Worm (Caenorhabditis elegans) whole organism, L3 larva: ENCODE results near the gene T19H12.12.

Experiments used
- ZK546.5 ChIP-seq: sonication (generic microtip); optimal IDR thresholded peaks from 2 replicates; lab custom pipeline; 2017; ENCODE audit warnings: missing biosample characterization, missing genetic modification characterization
- ceh-16 ChIP-seq: sonication (generic microtip); optimal IDR thresholded peaks from 2 replicates; lab custom pipeline; 2017; ENCODE audit warnings: missing biosample characterization, missing genetic modification characterization
- ceh-28 ChIP-seq: fragments of 150-350 bp; optimal IDR thresholded peaks from 2 replicates; lab custom pipeline; 2014; ENCODE audit warnings: missing biosample characterization, missing genetic modification reagents, missing genetic modification characterization
- ceh-82 ChIP-seq: fragments of 150-350 bp; optimal IDR thresholded peaks from 2 replicates; lab custom pipeline; 2014; ENCODE audit warnings: missing biosample characterization, missing genetic modification characterization
- ceh-9 ChIP-seq: sonication (generic microtip); optimal IDR thresholded peaks from 2 replicates; lab custom pipeline; 2018; ENCODE audit warnings: missing biosample characterization, missing genetic modification characterization
- daf-12 ChIP-seq: fragments of 150-350 bp; optimal IDR thresholded peaks from 2 replicates; lab custom pipeline; 2014; ENCODE audit warnings: missing biosample characterization, missing genetic modification reagents, missing genetic modification characterization
- egl-5 ChIP-seq: fragments of 150-350 bp; optimal IDR thresholded peaks from 2 replicates; lab custom pipeline; 2017; ENCODE audit warnings: missing biosample characterization, missing genetic modification reagents, missing genetic modification characterization, inconsistent platforms
- elt-1 ChIP-seq: fragments of 150-350 bp; optimal IDR thresholded peaks from 2 replicates; lab custom pipeline; 2014; ENCODE audit warnings: missing biosample characterization, missing genetic modification characterization
- elt-2 ChIP-seq: sonication (generic microtip); optimal IDR thresholded peaks from 2 replicates; lab custom pipeline; 2016; ENCODE audit warnings: missing genetic modification reagents, mild to moderate bottlenecking, missing genetic modification characterization, missing compliant biosample characterization
- elt-3 ChIP-seq, 3 experiments: fragments of 150-350 bp in 1 of 3; sonication (generic microtip) in 2 of 3; optimal IDR thresholded peaks; 2 replicates in 2 of 3; 4 replicates in 1 of 3; lab custom pipeline; 2014 to 2017; ENCODE audit warnings: missing biosample characterization in 3 of 3, missing genetic modification characterization in 3 of 3
- eor-1 ChIP-seq, 2 experiments: fragments of 150-350 bp; optimal IDR thresholded peaks; 2 replicates each; lab custom pipeline; 2014 to 2018; ENCODE audit warnings: missing biosample characterization in 2 of 2, missing genetic modification characterization in 2 of 2
- fkh-10 ChIP-seq: sonication (generic microtip); optimal IDR thresholded peaks from 2 replicates; lab custom pipeline; 2017; ENCODE audit warnings: missing biosample characterization, missing genetic modification reagents, missing genetic modification characterization
- fkh-2 ChIP-seq: fragments of 150-350 bp; optimal IDR thresholded peaks from 2 replicates; lab custom pipeline; 2014; ENCODE audit warnings: missing biosample characterization, missing genetic modification reagents, missing genetic modification characterization
- fos-1 ChIP-seq: fragments of 150-350 bp; optimal IDR thresholded peaks from 2 replicates; lab custom pipeline; 2014; ENCODE audit warnings: missing biosample characterization, missing genetic modification characterization
- jun-1 ChIP-seq: fragments of 150-350 bp; optimal IDR thresholded peaks from 2 replicates; lab custom pipeline; 2014; ENCODE audit warnings: missing biosample characterization, missing genetic modification reagents, missing genetic modification characterization
- lin-15B ChIP-seq: fragments of 150-350 bp; optimal IDR thresholded peaks from 2 replicates; lab custom pipeline; 2014; ENCODE audit warnings: missing biosample characterization, missing genetic modification characterization
- mdl-1 ChIP-seq: fragments of 150-350 bp; optimal IDR thresholded peaks from 2 replicates; lab custom pipeline; 2014; ENCODE audit warnings: missing biosample characterization, missing genetic modification characterization
- mml-1 ChIP-seq: fragments of 150-350 bp; sonication (generic microtip); optimal IDR thresholded peaks from 3 replicates; lab custom pipeline; 2014; ENCODE audit warnings: missing biosample characterization, missing genetic modification characterization
- nhr-12 ChIP-seq: fragments of 150-350 bp; optimal IDR thresholded peaks from 2 replicates; lab custom pipeline; 2014; ENCODE audit warnings: missing biosample characterization, missing genetic modification characterization
- nhr-23 ChIP-seq: fragments of 150-350 bp; optimal IDR thresholded peaks from 2 replicates; lab custom pipeline; 2014; ENCODE audit warnings: missing biosample characterization, missing genetic modification reagents, missing genetic modification characterization
- nhr-237 ChIP-seq: fragments of 150-350 bp; optimal IDR thresholded peaks from 2 replicates; lab custom pipeline; 2014; ENCODE audit warnings: missing biosample characterization, missing genetic modification characterization
- nhr-25 ChIP-seq: sonication (generic microtip); optimal IDR thresholded peaks from 2 replicates; lab custom pipeline; 2017; ENCODE audit warnings: missing biosample characterization, missing genetic modification characterization
- nhr-28 ChIP-seq: fragments of 150-350 bp; optimal IDR thresholded peaks from 2 replicates; lab custom pipeline; 2014; ENCODE audit warnings: missing biosample characterization, missing genetic modification characterization
- nhr-43 ChIP-seq: sonication (generic microtip); optimal IDR thresholded peaks from 2 replicates; lab custom pipeline; 2016; ENCODE audit warnings: mild to moderate bottlenecking, missing genetic modification characterization, missing compliant biosample characterization; ENCODE audit not compliant: poor library complexity, severe bottlenecking
- nhr-67 ChIP-seq: fragments of 150-350 bp; optimal IDR thresholded peaks from 2 replicates; lab custom pipeline; 2014; ENCODE audit warnings: missing biosample characterization, missing genetic modification characterization
- nhr-76 ChIP-seq: fragments of 150-350 bp; sonication (generic microtip); optimal IDR thresholded peaks from 5 replicates; lab custom pipeline; 2014; ENCODE audit warnings: missing biosample characterization, missing genetic modification characterization
- pha-4 ChIP-seq: fragments of 150-350 bp; optimal IDR thresholded peaks from 2 replicates; lab custom pipeline; 2014; ENCODE audit warnings: missing biosample characterization, missing genetic modification reagents, missing genetic modification characterization
- pqm-1 ChIP-seq: fragments of 150-350 bp; optimal IDR thresholded peaks from 2 replicates; lab custom pipeline; 2017; ENCODE audit warnings: missing biosample characterization, missing genetic modification characterization, inconsistent platforms
- skn-1 ChIP-seq: fragments of 150-350 bp; optimal IDR thresholded peaks from 2 replicates; lab custom pipeline; 2014; ENCODE audit warnings: missing biosample characterization, missing genetic modification characterization
- snpc-4 ChIP-seq: fragments of 150-350 bp; optimal IDR thresholded peaks from 2 replicates; lab custom pipeline; 2014; ENCODE audit warnings: missing biosample characterization, missing genetic modification characterization
- unc-39 ChIP-seq: sonication (generic microtip); optimal IDR thresholded peaks from 4 replicates; lab custom pipeline; 2017; ENCODE audit warnings: missing biosample characterization, missing genetic modification characterization
- zag-1 ChIP-seq: fragments of 150-350 bp; optimal IDR thresholded peaks from 2 replicates; lab custom pipeline; 2014; ENCODE audit warnings: missing biosample characterization, missing genetic modification characterization
- ztf-11 ChIP-seq: fragments of 150-350 bp; optimal IDR thresholded peaks from 2 replicates; lab custom pipeline; 2014; ENCODE audit warnings: missing biosample characterization, missing genetic modification characterization
- ztf-4 ChIP-seq: fragments of 150-350 bp; optimal IDR thresholded peaks from 2 replicates; lab custom pipeline; 2014; ENCODE audit warnings: missing biosample characterization, missing genetic modification characterization

T19H12.12 gene

DNA sequence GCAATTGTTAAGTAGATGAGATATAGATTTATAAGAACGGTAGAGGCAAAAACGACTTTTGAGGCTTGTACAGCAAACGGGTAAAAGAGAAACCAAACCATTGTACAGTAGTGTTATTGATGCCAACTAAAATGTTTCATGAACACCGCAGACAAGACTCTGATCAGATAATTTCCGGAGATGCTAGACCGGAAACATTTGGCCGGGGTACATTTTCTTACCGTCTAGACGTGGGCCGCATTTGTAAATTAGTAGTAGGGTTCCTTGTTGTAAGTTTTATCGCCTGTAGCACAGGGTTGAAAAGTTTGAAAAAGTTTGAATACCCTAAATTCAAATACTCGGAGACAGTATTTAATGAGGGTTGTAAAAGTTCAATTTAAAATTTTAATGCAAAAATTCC, 3.2 kb upstream of the T19H12.12 start, which contains the start of gene str-32:
Gene str-32, minus strand, starts transcription at position 101 of the 400 bp plus-strand sequence.
- TF ChIP-seq mdl-1: no peak
- no peak for TF ChIP-seq jun-1
- TF ChIP-seq, all 47 proteins: peak for 0

ce11 chrV:4885372-4885771, 782 bp downstream of the T19H12.12 start, which contains the start of gene T19H12.3:
Gene T19H12.3 (plus strand): TSS chrV:4885672.
- TF ChIP-seq zag-1: no peak
- TF ChIP-seq nhr-237 (tag; lab: Kevin White, UChicago): no peak

DNA sequence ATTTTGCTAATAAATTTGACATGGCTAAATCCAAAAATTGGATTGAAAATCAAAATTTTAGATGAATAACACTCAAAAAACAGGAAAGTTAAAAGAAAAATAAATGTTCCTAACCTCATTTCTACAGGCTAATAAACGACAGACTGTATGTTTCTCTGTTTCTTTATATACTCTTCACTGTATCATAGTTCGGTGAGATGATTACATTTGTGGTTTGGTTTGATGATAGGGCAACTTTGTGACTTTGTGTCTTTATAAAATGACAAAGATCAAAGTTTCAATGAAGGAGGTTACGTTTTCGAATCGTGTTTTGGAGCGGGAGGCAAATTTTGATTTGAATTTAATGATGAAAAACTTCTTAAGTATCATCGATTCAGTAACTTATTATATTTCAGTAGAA, 4.9 kb downstream of the T19H12.12 start, which contains the start of gene ugt-12:
Gene ugt-12, minus strand, starts transcription at position 153 of the 400 bp plus-strand sequence.
- TF ChIP-seq mml-1 (tag; lab: Kevin White, UChicago) (no peak), pqm-1 (peak; percentile 43), pha-4 (tag; lab: Kevin White, UChicago) (peak; percentile 39), elt-2 (peak; percentile 71), lin-15B (no peak), ceh-82 (no peak), nhr-23 (tag; lab: Kevin White, UChicago) (peak; percentile 35), snpc-4 (tag; lab: Kevin White, UChicago) (no peak), ceh-28 (tag; lab: Kevin White, UChicago) (no peak)

DNA sequence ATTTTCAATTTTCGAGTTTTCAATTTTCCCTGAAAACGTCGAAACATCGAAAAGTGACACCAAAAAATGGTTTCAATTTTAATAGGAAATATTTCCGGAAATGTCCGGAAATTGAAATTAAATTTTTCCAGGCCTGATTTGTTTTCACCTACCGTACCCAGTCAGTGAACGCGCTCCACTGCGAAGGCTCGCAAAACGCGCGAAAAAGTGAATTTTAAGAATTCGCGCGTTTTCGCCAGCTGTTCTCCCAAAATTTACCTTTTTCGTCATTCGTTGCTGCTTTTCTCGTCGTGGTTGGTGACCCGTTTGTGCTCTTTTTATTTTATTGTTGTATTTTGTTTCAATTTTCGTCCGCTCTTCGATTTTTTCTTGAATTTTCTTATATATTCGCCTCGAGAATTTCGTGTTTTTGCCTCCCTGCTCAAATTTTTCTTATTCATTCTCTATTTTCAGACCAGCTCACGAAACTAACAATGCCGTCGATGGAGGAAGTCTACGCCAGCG, 5.4 kb downstream of the T19H12.12 start, which contains the start of gene T19H12.2:
Gene T19H12.2, plus strand, starts transcription at position 454 of the 504 bp plus-strand sequence.
- TF ChIP-seq ztf-4 (tag; lab: Kevin White, UChicago): no peak
- TF ChIP-seq fos-1 (tag; lab: Kevin White, UChicago): no peak
- TF ChIP-seq ztf-11 (tag; lab: Kevin White, UChicago): no peak
- TF ChIP-seq nhr-43 (tag; lab: Kevin White, UChicago): no peak
- TF ChIP-seq mml-1 (tag; lab: Kevin White, UChicago): no peak
- no peak for TF ChIP-seq nhr-76 (tag; lab: Kevin White, UChicago)
- no peak for TF ChIP-seq elt-3 (tag; optimal IDR thresholded peaks at IDR 0.05; lab: Kevin White, UChicago)
- TF ChIP-seq elt-2: no peak
- no peak for TF ChIP-seq ceh-9 (tag; lab: Kevin White, UChicago)
- no peak for TF ChIP-seq nhr-23 (tag; lab: Kevin White, UChicago)
- no peak for TF ChIP-seq ceh-82
- TF ChIP-seq mdl-1: no peak
- no peak for TF ChIP-seq ceh-28 (tag; lab: Kevin White, UChicago)
- no peak for TF ChIP-seq nhr-237 (tag; lab: Kevin White, UChicago)
- TF ChIP-seq snpc-4 (tag; lab: Kevin White, UChicago): no peak
- no peak for TF ChIP-seq ZK546.5 (tag; lab: Kevin White, UChicago)
- TF ChIP-seq elt-1 (tag; lab: Kevin White, UChicago): no peak

ce11 chrV:4890781-4891180, 6.2 kb downstream of the T19H12.12 start:
- no peak for TF ChIP-seq snpc-4 (tag; lab: Kevin White, UChicago)
- no peak for TF ChIP-seq elt-3 (tag; optimal IDR thresholded peaks at IDR 0.05; lab: Kevin White, UChicago)
- TF ChIP-seq fkh-2 (tag; lab: Kevin White, UChicago): no peak
- TF ChIP-seq nhr-23 (tag; lab: Kevin White, UChicago): no peak
- TF ChIP-seq unc-39 (tag; lab: Kevin White, UChicago): no peak
- TF ChIP-seq nhr-67: no peak
- no peak for TF ChIP-seq mdl-1
- TF ChIP-seq nhr-28 (tag; lab: Kevin White, UChicago): no peak
- no peak for TF ChIP-seq ceh-9 (tag; lab: Kevin White, UChicago)
- TF ChIP-seq skn-1 (tag; lab: Kevin White, UChicago): no peak
- TF ChIP-seq elt-1 (tag; lab: Kevin White, UChicago): no peak
- TF ChIP-seq nhr-25: no peak
- no peak for TF ChIP-seq egl-5 (tag; lab: Kevin White, UChicago)

DNA sequence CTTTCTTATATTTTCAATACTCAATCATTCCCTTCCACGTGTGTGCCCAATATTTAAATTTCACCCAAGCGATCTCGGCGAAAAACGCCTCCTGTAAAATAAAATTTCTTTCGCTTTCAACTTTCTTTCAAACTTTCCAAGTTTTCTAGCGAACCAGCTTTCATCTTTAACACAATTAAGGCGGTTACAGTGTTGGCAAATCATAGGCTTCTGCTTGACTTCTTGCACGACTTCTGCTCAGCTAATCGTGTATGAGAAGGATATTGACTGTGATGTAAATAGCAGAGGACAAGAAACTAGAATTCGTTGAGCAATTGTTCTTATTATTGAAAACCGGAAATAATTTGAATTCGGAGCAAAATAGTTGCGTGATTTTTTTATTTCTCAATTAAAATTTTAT, 6.7 kb downstream of the T19H12.12 start:
- TF ChIP-seq ZK546.5 (tag; lab: Kevin White, UChicago) (no peak), elt-3 (tag; optimal IDR thresholded peaks at IDR 0.05; lab: Kevin White, UChicago) (no peak), fkh-10 (GFP tag; lab: Kevin White, UChicago) (no peak), daf-12 (tag; lab: Kevin White, UChicago) (no peak), ceh-16 (tag; lab: Kevin White, UChicago) (no peak), nhr-12 (no peak), eor-1 (tag; optimal IDR thresholded peaks at IDR 0.05; lab: Kevin White, UChicago) (no peak), mml-1 (tag; lab: Kevin White, UChicago) (no peak)
